Worm (Caenorhabditis elegans) whole organism, L4 larva: Measurements from ENCODE around the gene srlf-18.

Experiments
- F10B5.3 ChIP-seq: sonication (generic microtip); optimal IDR thresholded peaks from 2 replicates; lab custom pipeline; 2016; ENCODE audit warnings: mild to moderate bottlenecking, missing genetic modification characterization, missing compliant biosample characterization
- F44E2.7 ChIP-seq: fragments of 200-800 bp; sonication (Bioruptor generic); IDR thresholded peaks from 2 replicates; pipeline ENCODE4 v2.1.2; 2022; ENCODE audit warnings: missing genetic modification characterization, missing compliant biosample characterization
- F49E8.2 ChIP-seq: sonication (generic microtip); optimal IDR thresholded peaks from 2 replicates; lab custom pipeline; 2016; ENCODE audit warnings: missing compliant biosample characterization, mild to moderate bottlenecking, missing genetic modification characterization, borderline replicate concordance
- T20F7.1 ChIP-seq: fragments of 200-800 bp; sonication (Bioruptor generic); optimal IDR thresholded peaks from 2 replicates; lab custom pipeline; 2018; ENCODE audit warnings: mild to moderate bottlenecking, missing genetic modification characterization, missing compliant biosample characterization
- Y105C5A.15 ChIP-seq: fragments of 200-800 bp; sonication (Bioruptor generic); IDR thresholded peaks from 2 replicates; pipeline ENCODE4 v1.3.6; 2022; ENCODE audit warnings: missing genetic modification characterization, missing compliant biosample characterization
- ZK337.2 ChIP-seq: fragments of 200-800 bp; sonication (Bioruptor generic); IDR thresholded peaks from 2 replicates; pipeline ENCODE4 v1.3.6; 2022; ENCODE audit warnings: missing genetic modification reagents, missing genetic modification characterization, missing compliant biosample characterization
- ZK546.5 ChIP-seq, 2 experiments: sonication (generic microtip); optimal IDR thresholded peaks; 2 replicates each; lab custom pipeline; 2017; ENCODE audit warnings: missing biosample characterization in 2 of 2, missing genetic modification characterization in 2 of 2
- aha-1 ChIP-seq: fragments of 150-350 bp; peaks from one replicate; lab custom pipeline; 2014; ENCODE audit warnings: missing biosample characterization, missing genetic modification characterization
- ama-1 ChIP-seq: fragments of 150-350 bp; optimal IDR thresholded peaks from 2 replicates; lab custom pipeline; 2014; ENCODE audit warnings: inconsistent platforms, mixed read lengths
- arid-1 ChIP-seq: fragments of 200-800 bp; sonication (Bioruptor generic); conservative IDR thresholded peaks from 2 replicates; pipeline ENCODE4 v1.3.6; 2022; ENCODE audit warnings: missing genetic modification reagents, missing genetic modification characterization, missing compliant biosample characterization
- attf-4 ChIP-seq: sonication (generic microtip); optimal IDR thresholded peaks from 3 replicates; lab custom pipeline; 2017; ENCODE audit warnings: missing biosample characterization, missing genetic modification characterization
- ceh-32 ChIP-seq: sonication (generic microtip); optimal IDR thresholded peaks from 2 replicates; lab custom pipeline; 2016; ENCODE audit warnings: mild to moderate bottlenecking, missing genetic modification characterization, missing compliant biosample characterization; ENCODE audit not compliant: poor library complexity
- ceh-44 ChIP-seq: fragments of 200-800 bp; sonication (Bioruptor generic); IDR thresholded peaks from 2 replicates; pipeline ENCODE4 v1.3.6; 2022; ENCODE audit warnings: missing genetic modification reagents, missing genetic modification characterization, missing compliant biosample characterization
- ceh-82 ChIP-seq: sonication (generic microtip); optimal IDR thresholded peaks from 2 replicates; lab custom pipeline; 2017; ENCODE audit warnings: missing biosample characterization, missing genetic modification characterization
- cey-2 ChIP-seq: sonication (generic microtip); optimal IDR thresholded peaks from 3 replicates; lab custom pipeline; 2017; ENCODE audit warnings: missing genetic modification characterization, mild to moderate bottlenecking, missing compliant biosample characterization, antibody characterized with exemption, borderline replicate concordance; ENCODE audit not compliant: insufficient read depth
- dmd-8 ChIP-seq: fragments of 200-800 bp; sonication (Bioruptor generic); IDR thresholded peaks from 2 replicates; pipeline ENCODE4 v1.3.6; 2022; ENCODE audit warnings: missing genetic modification characterization, missing compliant biosample characterization
- dmd-9 ChIP-seq: fragments of 200-800 bp; sonication (Bioruptor generic); IDR thresholded peaks from 2 replicates; pipeline ENCODE4 v1.3.6; 2022; ENCODE audit warnings: missing genetic modification reagents, missing genetic modification characterization, missing compliant biosample characterization
- duxl-1 ChIP-seq: sonication (generic microtip); optimal IDR thresholded peaks from 2 replicates; lab custom pipeline; 2016; ENCODE audit warnings: mild to moderate bottlenecking, missing genetic modification characterization, moderate library complexity, missing compliant biosample characterization; ENCODE audit not compliant: poor library complexity
- fos-1 ChIP-seq: fragments of 150-350 bp; optimal IDR thresholded peaks from 2 replicates; lab custom pipeline; 2014; ENCODE audit warnings: missing biosample characterization, missing genetic modification characterization
- gei-8 ChIP-seq: fragments of 200-800 bp; sonication (Bioruptor generic); optimal IDR thresholded peaks from 2 replicates; lab custom pipeline; 2018; ENCODE audit warnings: mild to moderate bottlenecking, missing genetic modification characterization, missing compliant biosample characterization
- hlh-11 ChIP-seq: fragments of 200-800 bp; sonication (Bioruptor generic); optimal IDR thresholded peaks from 2 replicates; lab custom pipeline; 2018; ENCODE audit warnings: mild to moderate bottlenecking, missing genetic modification characterization, missing compliant biosample characterization
- hlh-30 ChIP-seq: sonication (generic microtip); optimal IDR thresholded peaks from 2 replicates; lab custom pipeline; 2017; ENCODE audit warnings: antibody characterized with exemption, mild to moderate bottlenecking, missing genetic modification characterization, missing compliant biosample characterization; ENCODE audit not compliant: insufficient read depth
- lim-7 ChIP-seq: fragments of 200-800 bp; sonication (Bioruptor generic); IDR thresholded peaks from 2 replicates; pipeline ENCODE4 v1.3.6; 2022; ENCODE audit warnings: missing genetic modification characterization, missing compliant biosample characterization
- lin-13 ChIP-seq: fragments of 150-350 bp; optimal IDR thresholded peaks from 2 replicates; lab custom pipeline; 2014; ENCODE audit warnings: missing biosample characterization, missing genetic modification reagents, missing genetic modification characterization
- lin-15B ChIP-seq: fragments of 150-350 bp; sonication (generic microtip); optimal IDR thresholded peaks from 3 replicates; lab custom pipeline; 2014; ENCODE audit warnings: missing biosample characterization, missing genetic modification characterization
- madf-5 ChIP-seq, 2 experiments: fragments of 200-800 bp; sonication (Bioruptor generic); IDR thresholded peaks; 2 replicates each; pipeline ENCODE4 v1.3.6; 2022; ENCODE audit warnings: missing compliant biosample characterization in 2 of 2, missing genetic modification characterization in 2 of 2
- mdl-1 ChIP-seq, 2 experiments: fragments of 150-350 bp in 1 of 2; sonication (generic microtip) in 1 of 2; optimal IDR thresholded peaks; 2 replicates each; lab custom pipeline; 2014 to 2017; ENCODE audit warnings: missing biosample characterization in 2 of 2, missing genetic modification characterization in 2 of 2
- mep-1 ChIP-seq: fragments of 150-350 bp; sonication (generic microtip); optimal IDR thresholded peaks from 3 replicates; lab custom pipeline; 2014; ENCODE audit warnings: missing biosample characterization, missing genetic modification characterization
- mxl-2 ChIP-seq: fragments of 200-800 bp; sonication (Bioruptor generic); conservative IDR thresholded peaks from 2 replicates; pipeline ENCODE4 v1.3.6; 2022; ENCODE audit warnings: missing genetic modification reagents, missing genetic modification characterization, missing compliant biosample characterization
- nhr-102 ChIP-seq: sonication (generic microtip); optimal IDR thresholded peaks from 2 replicates; lab custom pipeline; 2016; ENCODE audit warnings: mild to moderate bottlenecking, missing genetic modification characterization, moderate library complexity, missing compliant biosample characterization
- nhr-111 ChIP-seq: fragments of 200-800 bp; sonication (Bioruptor generic); optimal IDR thresholded peaks from 2 replicates; lab custom pipeline; 2018; ENCODE audit warnings: mild to moderate bottlenecking, missing genetic modification characterization, missing compliant biosample characterization
- nhr-237 ChIP-seq: sonication (generic microtip); optimal IDR thresholded peaks from 2 replicates; lab custom pipeline; 2017; ENCODE audit warnings: missing biosample characterization, missing genetic modification characterization
- nhr-25 ChIP-seq: sonication (generic microtip); optimal IDR thresholded peaks from 2 replicates; lab custom pipeline; 2017; ENCODE audit warnings: missing genetic modification characterization, mild to moderate bottlenecking, missing compliant biosample characterization, antibody characterized with exemption, moderate library complexity, borderline replicate concordance; ENCODE audit not compliant: insufficient read depth
- nhr-28 ChIP-seq: fragments of 150-350 bp; optimal IDR thresholded peaks from 2 replicates; lab custom pipeline; 2014; ENCODE audit warnings: missing biosample characterization, missing genetic modification characterization
- nhr-41 ChIP-seq: fragments of 200-800 bp; sonication (Bioruptor generic); IDR thresholded peaks from 2 replicates; pipeline ENCODE4 v1.3.6; 2022; ENCODE audit warnings: missing genetic modification reagents, missing genetic modification characterization, missing compliant biosample characterization
- nhr-48 ChIP-seq: sonication (generic microtip); optimal IDR thresholded peaks from 2 replicates; lab custom pipeline; 2016; ENCODE audit warnings: mild to moderate bottlenecking, missing genetic modification characterization, missing compliant biosample characterization
- nhr-6 ChIP-seq: fragments of 150-350 bp; optimal IDR thresholded peaks from 2 replicates; lab custom pipeline; 2014; ENCODE audit warnings: missing biosample characterization, missing genetic modification characterization
- nhr-76 ChIP-seq: fragments of 150-350 bp; optimal IDR thresholded peaks from 2 replicates; lab custom pipeline; 2014; ENCODE audit warnings: missing biosample characterization, missing genetic modification characterization
- pha-4 ChIP-seq, 2 experiments: fragments of 150-350 bp in 1 of 2; fragments of 200-800 bp in 1 of 2; sonication (Bioruptor generic) in 1 of 2; IDR thresholded peaks in 1 of 2; optimal IDR thresholded peaks in 1 of 2; 2 replicates each; pipeline versions ENCODE4 v1.3.6 to Lab custom; 2014 to 2022; ENCODE audit warnings: missing genetic modification characterization in 2 of 2, missing genetic modification reagents in 2 of 2, missing biosample characterization in 1 of 2, missing compliant biosample characterization in 1 of 2
- rbr-2 ChIP-seq: sonication (generic microtip); optimal IDR thresholded peaks from 2 replicates; lab custom pipeline; 2016; ENCODE audit warnings: missing genotype, missing genetic modification characterization, missing compliant biosample characterization
- set-16 ChIP-seq: fragments of 200-800 bp; sonication (Bioruptor generic); IDR thresholded peaks from 2 replicates; pipeline ENCODE4 v1.3.6; 2022; ENCODE audit warnings: missing genetic modification reagents, missing genetic modification characterization, missing compliant biosample characterization
- skn-1 ChIP-seq: fragments of 150-350 bp; optimal IDR thresholded peaks from 2 replicates; lab custom pipeline; 2014; ENCODE audit warnings: missing biosample characterization, missing genetic modification characterization
- snpc-4 ChIP-seq: fragments of 150-350 bp; optimal IDR thresholded peaks from 2 replicates; lab custom pipeline; 2014; ENCODE audit warnings: missing biosample characterization, missing genetic modification characterization
- spr-1 ChIP-seq: sonication (generic microtip); optimal IDR thresholded peaks from 2 replicates; lab custom pipeline; 2016; ENCODE audit warnings: mild to moderate bottlenecking, missing genetic modification characterization, missing compliant biosample characterization
- tra-1 ChIP-seq: fragments of 200-800 bp; sonication (Bioruptor generic); IDR thresholded peaks from 2 replicates; pipeline ENCODE4 v1.3.6; 2022; ENCODE audit warnings: missing genetic modification reagents, missing genetic modification characterization, missing compliant biosample characterization
- zfp-3 ChIP-seq: fragments of 200-800 bp; sonication (Bioruptor generic); conservative IDR thresholded peaks from 2 replicates; pipeline ENCODE4 v1.3.6; 2022; ENCODE audit warnings: missing genetic modification reagents, missing genetic modification characterization, missing compliant biosample characterization
- zip-2 ChIP-seq: fragments of 150-350 bp; optimal IDR thresholded peaks from 2 replicates; lab custom pipeline; 2014; ENCODE audit warnings: missing biosample characterization, missing genetic modification characterization

The srlf-18 gene

ce11 chrIV:11146962-11147470, 45.7 kb upstream of the srlf-18 start, which contains the start of gene pigq-1 (continued):
- TF ChIP-seq Y105C5A.15 (GFP tag; lab: Robert Waterston, UW), result 0 out of 2 replicates have a peak, but pooled peaks have one; percentile 54
- peak; percentile 89 for TF ChIP-seq ama-1 (lab: Kevin White, UChicago)
- no peak for TF ChIP-seq ceh-44 (GFP tag; lab: Robert Waterston, UW)
- TF ChIP-seq spr-1 (tag; lab: Kevin White, UChicago), result peak; percentile 43
- TF ChIP-seq nhr-237 (tag; lab: Kevin White, UChicago), result peak; percentile 16
- TF ChIP-seq mxl-2 (GFP tag; lab: Robert Waterston, UW), result no peak
- peak; percentile 31 for TF ChIP-seq gei-8 (GFP tag; lab: Kevin White, UChicago)
- TF ChIP-seq mdl-1 (tag; optimal IDR thresholded peaks at IDR 0.05; lab: Kevin White, UChicago), result no peak
- TF ChIP-seq F44E2.7, result no peak
- no peak for TF ChIP-seq dmd-8 (GFP tag; lab: Robert Waterston, UW)
- TF ChIP-seq nhr-111 (GFP tag; lab: Kevin White, UChicago), result no peak
- no peak for TF ChIP-seq F10B5.3 (tag; lab: Kevin White, UChicago)
- TF ChIP-seq lim-7, result no peak
- no peak for TF ChIP-seq fos-1
- TF ChIP-seq hlh-30, result no peak
- peak; percentile 61; the same call in 1 of the 2 replicates for TF ChIP-seq zfp-3 (GFP tag; lab: Robert Waterston, UW)
- peak; percentile 77 for TF ChIP-seq nhr-102 (tag; lab: Kevin White, UChicago)
- no peak for TF ChIP-seq nhr-6 (tag; lab: Kevin White, UChicago)
- TF ChIP-seq zip-2 (tag; lab: Kevin White, UChicago), result peak; percentile 6
- peak; percentile 59; the same call in 1 of the 2 replicates for TF ChIP-seq pha-4 (GFP tag; IDR thresholded peaks at IDR 0.05; lab: Robert Waterston, UW)
- no peak for TF ChIP-seq pha-4 (tag; optimal IDR thresholded peaks at IDR 0.05; lab: Kevin White, UChicago)
- no peak for TF ChIP-seq cey-2
- 0 out of 4 replicates have a peak, but pooled peaks of 1 of the 2 experiments have one; percentile 24 for TF ChIP-seq madf-5 (GFP tag; IDR thresholded peaks at IDR 0.05; lab: Robert Waterston, UW)
- no peak for TF ChIP-seq dmd-9 (GFP tag; lab: Robert Waterston, UW)
- TF ChIP-seq attf-4, result no peak
- TF ChIP-seq T20F7.1 (GFP tag; lab: Kevin White, UChicago), result peak; percentile 53
- TF ChIP-seq hlh-11 (tag; lab: Kevin White, UChicago), result no peak

ce11 chrIV:11146492-11146891, 45.2 kb upstream of the srlf-18 start:
- TF ChIP-seq aha-1 (tag; lab: Kevin White, UChicago) (peak; percentile 98), nhr-25 (no peak)

- TF ChIP-seq ama-1 (lab: Kevin White, UChicago) (no peak), lim-7 (no peak), set-16 (GFP tag; lab: Robert Waterston, UW) (no peak), nhr-28 (tag; lab: Kevin White, UChicago) (no peak), arid-1 (GFP tag; lab: Robert Waterston, UW) (peak; percentile 80), skn-1 (tag; lab: Kevin White, UChicago) (no peak), zip-2 (tag; lab: Kevin White, UChicago) (no peak), F49E8.2 (peak; percentile 89), nhr-102 (tag; lab: Kevin White, UChicago) (no peak), F44E2.7 (no peak), ZK337.2 (GFP tag; lab: Robert Waterston, UW) (no peak), ceh-32 (tag; lab: Kevin White, UChicago) (no peak), nhr-48 (tag; lab: Kevin White, UChicago) (no peak), ZK546.5 (tag; optimal IDR thresholded peaks at IDR 0.05; lab: Kevin White, UChicago) (no peak), tra-1 (GFP tag; lab: Robert Waterston, UW) (no peak), nhr-6 (tag; lab: Kevin White, UChicago) (no peak), duxl-1 (tag; lab: Kevin White, UChicago) (no peak), nhr-41 (GFP tag; lab: Robert Waterston, UW) (no peak), rbr-2 (tag; lab: Kevin White, UChicago) (no peak), ceh-82 (no peak), mep-1 (tag; lab: Kevin White, UChicago) (no peak), lin-13 (GFP tag; lab: Kevin White, UChicago) (no peak), Y105C5A.15 (GFP tag; lab: Robert Waterston, UW) (no peak), snpc-4 (tag; lab: Kevin White, UChicago) (no peak), cey-2 (no peak), lin-15B (tag; lab: Kevin White, UChicago) (no peak), mxl-2 (GFP tag; lab: Robert Waterston, UW) (no peak), nhr-76 (tag; lab: Kevin White, UChicago) (no peak)
These were observed 44.7 kb upstream of the srlf-18 start for ce11 chrIV:11145929-11146339.
